Fruit fly (Drosophila melanogaster) whole organism, embryonic: ENCODE results near the gene spas.

Experiments used
- CG10147 ChIP-seq: fragments of 200-800 bp; sonication (Bioruptor generic); optimal IDR thresholded peaks from 2 replicates; lab custom pipeline; 2019; ENCODE audit warnings: missing biosample characterization, mild to moderate bottlenecking, missing genetic modification characterization, moderate library complexity
- CG10321 ChIP-seq: fragments of 200-800 bp; sonication (Bioruptor generic); IDR thresholded peaks from 2 replicates; pipeline ENCODE4 v1.3.6; 2022; ENCODE audit warnings: missing biosample characterization, missing genetic modification characterization
- CG10959 ChIP-seq: fragments of 200-800 bp; sonication (Bioruptor generic); IDR thresholded peaks from 2 replicates; pipeline ENCODE4 v1.3.6; 2022; ENCODE audit warnings: missing biosample characterization, missing genetic modification characterization
- CG11695 ChIP-seq: fragments of 200-800 bp; sonication (Bioruptor generic); IDR thresholded peaks from 3 replicates; pipeline ENCODE4 v1.3.6; 2022; ENCODE audit warnings: missing biosample characterization, missing genetic modification characterization
- CG12769 ChIP-seq: fragments of 200-800 bp; sonication (Bioruptor generic); optimal IDR thresholded peaks from 2 replicates; lab custom pipeline; 2019; ENCODE audit warnings: missing biosample characterization, mild to moderate bottlenecking, missing genetic modification characterization, moderate library complexity
- CG12942 ChIP-seq: fragments of 200-800 bp; sonication (Bioruptor generic); optimal IDR thresholded peaks from 3 replicates; lab custom pipeline; 2016; ENCODE audit warnings: missing biosample characterization, missing genetic modification characterization
- CG18476 ChIP-seq: fragments of 200-800 bp; sonication (Bioruptor generic); optimal IDR thresholded peaks from 2 replicates; lab custom pipeline; 2016; ENCODE audit warnings: missing biosample characterization, mild to moderate bottlenecking, missing genetic modification characterization
- CG18619 ChIP-seq: fragments of 200-800 bp; sonication (Bioruptor generic); optimal IDR thresholded peaks from 3 replicates; lab custom pipeline; 2017; ENCODE audit warnings: missing biosample characterization, mild to moderate bottlenecking, missing genetic modification characterization
- CG30403 ChIP-seq: fragments of 200-800 bp; sonication (Bioruptor generic); optimal IDR thresholded peaks from 3 replicates; lab custom pipeline; 2016; ENCODE audit warnings: missing biosample characterization, missing genetic modification characterization
- CG32767 ChIP-seq: fragments of 200-800 bp; sonication (Bioruptor generic); IDR thresholded peaks from 2 replicates; pipeline ENCODE4 v1.3.6; 2022; ENCODE audit warnings: missing biosample characterization, missing genetic modification characterization
- CG43689 ChIP-seq: fragments of 200-800 bp; sonication (Bioruptor generic); IDR thresholded peaks from 2 replicates; pipeline ENCODE4 v1.3.6; 2022; ENCODE audit warnings: missing biosample characterization, missing genetic modification characterization
- CG4424 ChIP-seq: fragments of 200-800 bp; sonication (Bioruptor generic); optimal IDR thresholded peaks from 3 replicates; lab custom pipeline; 2016; ENCODE audit warnings: missing biosample characterization, missing genetic modification characterization
- CG4707 ChIP-seq: fragments of 200-800 bp; sonication (Bioruptor generic); optimal IDR thresholded peaks from 2 replicates; lab custom pipeline; 2018; ENCODE audit warnings: missing biosample characterization, mild to moderate bottlenecking, missing genetic modification characterization, moderate library complexity
- CG4854 ChIP-seq: fragments of 200-800 bp; sonication (Bioruptor generic); optimal IDR thresholded peaks from 2 replicates; lab custom pipeline; 2016; ENCODE audit warnings: missing biosample characterization, missing genetic modification characterization, inconsistent platforms
- CG7271 ChIP-seq: fragments of 200-800 bp; sonication (Bioruptor generic); optimal IDR thresholded peaks from 2 replicates; lab custom pipeline; 2018; ENCODE audit warnings: missing biosample characterization, mild to moderate bottlenecking, missing genetic modification characterization, moderate library complexity
- CG7745 ChIP-seq: fragments of 200-800 bp; sonication (Bioruptor generic); optimal IDR thresholded peaks from 2 replicates; lab custom pipeline; 2018; ENCODE audit warnings: missing biosample characterization, mild to moderate bottlenecking, missing genetic modification characterization, moderate library complexity
- CG7786 ChIP-seq: fragments of 200-800 bp; sonication (Bioruptor generic); optimal IDR thresholded peaks from 2 replicates; lab custom pipeline; 2016; ENCODE audit warnings: missing biosample characterization, missing genetic modification characterization
- CG9817 ChIP-seq: fragments of 200-800 bp; sonication (Bioruptor generic); optimal IDR thresholded peaks from 2 replicates; lab custom pipeline; 2018; ENCODE audit warnings: missing biosample characterization, mild to moderate bottlenecking, missing genetic modification characterization, moderate library complexity
- CG9876 ChIP-seq: fragments of 200-800 bp; sonication (Bioruptor generic); optimal IDR thresholded peaks from 2 replicates; lab custom pipeline; 2016; ENCODE audit warnings: missing biosample characterization, missing genetic modification characterization
- Camta ChIP-seq: fragments of 200-800 bp; sonication (Bioruptor generic); optimal IDR thresholded peaks from 2 replicates; lab custom pipeline; 2016; ENCODE audit warnings: missing biosample characterization, missing genetic modification characterization
- D19A ChIP-seq: fragments of 200-800 bp; optimal IDR thresholded peaks from 3 replicates; lab custom pipeline; 2019; ENCODE audit warnings: missing biosample characterization, mild to moderate bottlenecking, missing genetic modification characterization, moderate library complexity
- Dad ChIP-seq: fragments of 200-800 bp; sonication (Bioruptor generic); optimal IDR thresholded peaks from 3 replicates; lab custom pipeline; 2016; ENCODE audit warnings: missing biosample characterization, missing genetic modification characterization
- Deaf1 ChIP-seq: fragments of 200-800 bp; optimal IDR thresholded peaks from 3 replicates; lab custom pipeline; 2019; ENCODE audit warnings: missing biosample characterization, mild to moderate bottlenecking, missing genetic modification characterization, moderate library complexity
- Dek ChIP-seq: fragments of 200-800 bp; sonication (Bioruptor generic); optimal IDR thresholded peaks from 3 replicates; lab custom pipeline; 2019; ENCODE audit warnings: missing biosample characterization, mild to moderate bottlenecking, missing genetic modification characterization, moderate library complexity
- Fer1 ChIP-seq: fragments of 200-800 bp; sonication (Bioruptor generic); optimal IDR thresholded peaks from 2 replicates; lab custom pipeline; 2017; ENCODE audit warnings: missing biosample characterization, mild to moderate bottlenecking, missing genetic modification characterization
- Fer2 ChIP-seq: fragments of 200-800 bp; sonication (Bioruptor generic); optimal IDR thresholded peaks from 2 replicates; lab custom pipeline; 2018; ENCODE audit warnings: missing biosample characterization, mild to moderate bottlenecking, missing genetic modification characterization, moderate library complexity
- Hr51 ChIP-seq, 2 experiments: fragments of 200-800 bp; sonication (Bioruptor generic); optimal IDR thresholded peaks; 2 replicates in 1 of 2; 3 replicates in 1 of 2; lab custom pipeline; 2016 to 2018; ENCODE audit warnings: missing biosample characterization in 2 of 2, missing genetic modification characterization in 2 of 2, mild to moderate bottlenecking in 1 of 2, moderate library complexity in 1 of 2
- Hr78 ChIP-seq, 2 experiments: fragments of 200-800 bp in 1 of 2; fragments of >200 bp in 1 of 2; sonication (Bioruptor generic) in 1 of 2; optimal IDR thresholded peaks; 2 replicates each; lab custom pipeline; 2017 to 2019; ENCODE audit warnings: missing biosample characterization in 2 of 2, missing genetic modification characterization in 2 of 2, mild to moderate bottlenecking in 1 of 2, moderate library complexity in 1 of 2
- Mad ChIP-seq: fragments of 200-800 bp; sonication (Bioruptor generic); optimal IDR thresholded peaks from 2 replicates; lab custom pipeline; 2016; ENCODE audit warnings: missing biosample characterization, missing genetic modification characterization
- Myb ChIP-seq: fragments of 200-800 bp; sonication (Bioruptor generic); optimal IDR thresholded peaks from 2 replicates; lab custom pipeline; 2016; ENCODE audit warnings: missing biosample characterization, missing genetic modification characterization
- Sry-δ ChIP-seq: fragments of 200-800 bp; sonication (Bioruptor generic); optimal IDR thresholded peaks from 2 replicates; lab custom pipeline; 2016; ENCODE audit warnings: missing biosample characterization, missing genetic modification characterization
- Xrp1 ChIP-seq: fragments of 200-800 bp; sonication (Bioruptor generic); IDR thresholded peaks from 2 replicates; pipeline ENCODE4 v1.3.6; 2022; ENCODE audit warnings: missing biosample characterization, missing genetic modification characterization
- cato ChIP-seq: fragments of 200-800 bp; sonication (Bioruptor generic); optimal IDR thresholded peaks from 2 replicates; lab custom pipeline; 2016; ENCODE audit warnings: missing biosample characterization, missing genetic modification characterization, borderline replicate concordance
- chm ChIP-seq: fragments of 200-800 bp; sonication (Bioruptor generic); IDR thresholded peaks from 2 replicates; pipeline ENCODE4 v1.3.6; 2022; ENCODE audit warnings: missing biosample characterization, missing genetic modification characterization
- croc ChIP-seq: fragments of 200-800 bp; sonication (Bioruptor generic); conservative IDR thresholded peaks from 3 replicates; pipeline ENCODE4 v1.3.6; 2022; ENCODE audit warnings: missing biosample characterization, missing genetic modification characterization
- disco-r ChIP-seq: fragments of 200-800 bp; sonication (Bioruptor generic); optimal IDR thresholded peaks from 2 replicates; lab custom pipeline; 2016; ENCODE audit warnings: missing biosample characterization, missing genetic modification characterization
- dysf ChIP-seq: fragments of 200-800 bp; sonication (Bioruptor generic); IDR thresholded peaks from 3 replicates; pipeline ENCODE4 v1.3.6; 2022; ENCODE audit warnings: missing biosample characterization, missing genetic modification characterization
- esg ChIP-seq: fragments of 200-800 bp; sonication (Bioruptor generic); conservative IDR thresholded peaks from 2 replicates; pipeline ENCODE4 v1.3.6; 2022; ENCODE audit warnings: missing biosample characterization, missing genetic modification characterization
- fd96Cb ChIP-seq: fragments of 200-800 bp; sonication (Bioruptor generic); optimal IDR thresholded peaks from 2 replicates; lab custom pipeline; 2018; ENCODE audit warnings: missing biosample characterization, mild to moderate bottlenecking, missing genetic modification characterization, moderate library complexity
- ftz-f1 ChIP-seq: fragments of 200-800 bp; sonication (Bioruptor generic); optimal IDR thresholded peaks from 2 replicates; lab custom pipeline; 2016; ENCODE audit warnings: missing biosample characterization, missing genetic modification characterization
- ham ChIP-seq: fragments of 200-800 bp; sonication (Bioruptor generic); IDR thresholded peaks from 2 replicates; pipeline ENCODE4 v1.3.6; 2022; ENCODE audit warnings: missing biosample characterization, missing genetic modification characterization
- maf-S ChIP-seq: fragments of 200-800 bp; sonication (Bioruptor generic); optimal IDR thresholded peaks from 2 replicates; lab custom pipeline; 2016; ENCODE audit warnings: missing biosample characterization, missing genetic modification characterization
- seq ChIP-seq: fragments of 200-800 bp; sonication (Bioruptor generic); IDR thresholded peaks from 2 replicates; pipeline ENCODE4 v1.3.6; 2022; ENCODE audit warnings: missing biosample characterization, missing genetic modification characterization
- slp2 ChIP-seq: fragments of 200-800 bp; sonication (Bioruptor generic); optimal IDR thresholded peaks from 2 replicates; lab custom pipeline; 2016; ENCODE audit warnings: missing biosample characterization, missing genetic modification characterization
- so ChIP-seq: fragments of 200-800 bp; sonication (Bioruptor generic); IDR thresholded peaks from 3 replicates; pipeline ENCODE4 v1.3.6; 2022; ENCODE audit warnings: missing biosample characterization, missing genetic modification characterization
- stc ChIP-seq: fragments of 200-800 bp; sonication (Bioruptor generic); IDR thresholded peaks from 2 replicates; pipeline ENCODE4 v1.3.6; 2022; ENCODE audit warnings: missing biosample characterization, missing genetic modification characterization
- tio ChIP-seq: fragments of 200-800 bp; sonication (Bioruptor generic); optimal IDR thresholded peaks from 2 replicates; lab custom pipeline; 2017; ENCODE audit warnings: missing biosample characterization, missing genetic modification characterization, inconsistent platforms
- trem ChIP-seq: fragments of 200-800 bp; optimal IDR thresholded peaks from 3 replicates; lab custom pipeline; 2019; ENCODE audit warnings: missing biosample characterization, mild to moderate bottlenecking, missing genetic modification characterization, moderate library complexity
- twi ChIP-seq: fragments of 200-800 bp; optimal IDR thresholded peaks from 2 replicates; lab custom pipeline; 2019; ENCODE audit warnings: missing biosample characterization, mild to moderate bottlenecking, missing genetic modification characterization, moderate library complexity
- unpg ChIP-seq: fragments of 200-800 bp; sonication (Bioruptor generic); optimal IDR thresholded peaks from 3 replicates; lab custom pipeline; 2018; ENCODE audit warnings: missing biosample characterization, mild to moderate bottlenecking, missing genetic modification characterization, moderate library complexity

spas gene

dm6 chr3R:24010637-24011214 lies 27.3 kb upstream of the spas start (continued):
- no peak for TF ChIP-seq ham
- TF ChIP-seq CG32767 (GFP tag; lab: Robert Waterston, UW) = peak; percentile 76
- no peak; the same call in 2 of the 3 replicates for TF ChIP-seq croc
- TF ChIP-seq maf-S = no peak
- no peak for TF ChIP-seq CG10321
- TF ChIP-seq Xrp1 = peak; percentile 65; the same call in 1 of the 2 replicates
- peak; percentile 33 for TF ChIP-seq CG4424 (GFP tag; lab: Kevin White, UChicago)
- TF ChIP-seq CG43689 (GFP tag; lab: Robert Waterston, UW) = no peak
- TF ChIP-seq CG4854 (GFP tag; lab: Kevin White, UChicago) = no peak
- peak; percentile 72 for TF ChIP-seq CG12769 (tag; lab: Kevin White, UChicago)
- peak; percentile 25 for TF ChIP-seq D19A (tag; lab: Kevin White, UChicago)
- peak; percentile 26 for TF ChIP-seq Deaf1 (tag; lab: Kevin White, UChicago)
- peak; percentile 13 for TF ChIP-seq Fer2
- peak; percentile 48; the same call in 1 of the 3 replicates for TF ChIP-seq so
- TF ChIP-seq chm (GFP tag; lab: Robert Waterston, UW) = no peak
- TF ChIP-seq CG9817 (tag; lab: Kevin White, UChicago) = peak; percentile 53
- peak; percentile 50 for TF ChIP-seq CG30403 (GFP tag; lab: Kevin White, UChicago)
- TF ChIP-seq tio (GFP tag; lab: Kevin White, UChicago) = no peak
- no peak for TF ChIP-seq slp2
- TF ChIP-seq CG7786 (GFP tag; lab: Kevin White, UChicago) = peak; percentile 15
- TF ChIP-seq unpg = peak; percentile 69
- TF ChIP-seq disco-r = no peak
- TF ChIP-seq CG12942 (GFP tag; lab: Kevin White, UChicago) = peak; percentile 36
- peak; percentile 64 for TF ChIP-seq CG18619 (GFP tag; lab: Kevin White, UChicago)
- TF ChIP-seq Sry-δ (GFP tag; lab: Kevin White, UChicago) = no peak
- no peak for TF ChIP-seq CG4707
- TF ChIP-seq Hr78 (GFP tag; optimal IDR thresholded peaks at IDR 0.05; lab: Kevin White, UChicago) = peak in 1 of 2 experiments; percentile 43
- TF ChIP-seq Mad (GFP tag; lab: Kevin White, UChicago) = peak; percentile 5
- TF ChIP-seq Myb = peak; percentile 10
- peak; percentile 85 for TF ChIP-seq Fer1 (GFP tag; lab: Kevin White, UChicago)
- no peak for TF ChIP-seq Camta
- TF ChIP-seq ftz-f1 (GFP tag; lab: Kevin White, UChicago) = no peak
- TF ChIP-seq fd96Cb (tag; lab: Kevin White, UChicago) = peak; percentile 26
- peak; percentile 81 for TF ChIP-seq dysf (GFP tag; lab: Robert Waterston, UW)
- peak; percentile 5 for TF ChIP-seq cato (GFP tag; lab: Kevin White, UChicago)
- TF ChIP-seq CG11695 = peak; percentile 75
- peak; percentile 64 for TF ChIP-seq Dek
- TF ChIP-seq Dad (GFP tag; lab: Kevin White, UChicago) = peak; percentile 35
- TF ChIP-seq CG7271 (tag; lab: Kevin White, UChicago) = no peak
- TF ChIP-seq CG7745 (tag; lab: Kevin White, UChicago) = no peak
- peak; percentile 52 for TF ChIP-seq esg (GFP tag; lab: Robert Waterston, UW)
- peak in 1 of 2 experiments; percentile 73 for TF ChIP-seq Hr51 (GFP tag; optimal IDR thresholded peaks at IDR 0.05; lab: Kevin White, UChicago)
- peak; percentile 79 for TF ChIP-seq seq (GFP tag; lab: Robert Waterston, UW)
- no peak for TF ChIP-seq CG9876 (GFP tag; lab: Kevin White, UChicago)
- TF ChIP-seq trem (tag; lab: Kevin White, UChicago) = no peak
- no peak for TF ChIP-seq twi (tag; lab: Kevin White, UChicago)
- no peak for TF ChIP-seq CG10959 (GFP tag; lab: Robert Waterston, UW)
- peak; percentile 53 for TF ChIP-seq CG10147 (GFP tag; lab: Kevin White, UChicago)
- TF ChIP-seq CG18476 (GFP tag; lab: Kevin White, UChicago) = no peak
- peak; percentile 68 for TF ChIP-seq stc
